Fruit fly (Drosophila melanogaster) whole organism, embryonic: ENCODE results near the gene Der-2.

Source experiments
- CG10654 ChIP-seq: fragments of 200-800 bp; sonication (Bioruptor generic); optimal IDR thresholded peaks from 2 replicates; lab custom pipeline; 2016; ENCODE audit warnings: missing biosample characterization, missing genetic modification characterization
- CG10959 ChIP-seq: fragments of 200-800 bp; sonication (Bioruptor generic); IDR thresholded peaks from 2 replicates; pipeline ENCODE4 v1.3.6; 2022; ENCODE audit warnings: missing biosample characterization, missing genetic modification characterization
- CG11560 ChIP-seq: fragments of 200-800 bp; sonication (Bioruptor generic); IDR thresholded peaks from 3 replicates; pipeline ENCODE4 v1.3.6; 2022; ENCODE audit warnings: missing biosample characterization, missing genetic modification characterization
- CG12659 ChIP-seq: fragments of 200-800 bp; sonication (Bioruptor generic); optimal IDR thresholded peaks from 3 replicates; lab custom pipeline; 2017; ENCODE audit warnings: mild to moderate bottlenecking, missing biosample characterization, missing genetic modification reagents, missing genetic modification characterization
- CG13894 ChIP-seq: fragments of 200-800 bp; sonication (Bioruptor generic); optimal IDR thresholded peaks from 3 replicates; lab custom pipeline; 2018; ENCODE audit warnings: missing biosample characterization, mild to moderate bottlenecking, missing genetic modification characterization, moderate library complexity
- CG14860 ChIP-seq: fragments of 200-800 bp; sonication (Bioruptor generic); IDR thresholded peaks from 3 replicates; pipeline ENCODE4 v1.3.6; 2022; ENCODE audit warnings: missing biosample characterization, missing genetic modification characterization; ENCODE audit not compliant: partially characterized antibody
- CG15073 ChIP-seq: fragments of 200-800 bp; sonication (Bioruptor generic); optimal IDR thresholded peaks from 2 replicates; lab custom pipeline; 2016; ENCODE audit warnings: missing biosample characterization, missing genetic modification characterization
- CG1529 ChIP-seq: fragments of 200-800 bp; sonication (Bioruptor generic); optimal IDR thresholded peaks from 3 replicates; lab custom pipeline; 2018; ENCODE audit warnings: missing biosample characterization, missing genetic modification characterization
- CG1602 ChIP-seq: fragments of 200-800 bp; sonication (Bioruptor generic); optimal IDR thresholded peaks from 3 replicates; lab custom pipeline; 2016; ENCODE audit warnings: missing biosample characterization, missing genetic modification characterization
- CG1647 ChIP-seq: fragments of 200-800 bp; sonication (Bioruptor generic); optimal IDR thresholded peaks from 3 replicates; lab custom pipeline; 2016; ENCODE audit warnings: missing biosample characterization, missing genetic modification characterization
- CG1832 ChIP-seq: fragments of 200-800 bp; sonication (Bioruptor generic); optimal IDR thresholded peaks from 2 replicates; lab custom pipeline; 2017; ENCODE audit warnings: missing biosample characterization, mild to moderate bottlenecking, missing genetic modification characterization, inconsistent platforms
- CG34224 ChIP-seq: fragments of 200-800 bp; sonication (Bioruptor generic); IDR thresholded peaks from 3 replicates; pipeline ENCODE4 v1.3.6; 2022; ENCODE audit warnings: missing biosample characterization, missing genetic modification characterization; ENCODE audit not compliant: partially characterized antibody
- CG3995 ChIP-seq: fragments of 200-800 bp; sonication (Bioruptor generic); optimal IDR thresholded peaks from 3 replicates; lab custom pipeline; 2016; ENCODE audit warnings: missing biosample characterization, missing genetic modification characterization
- CG4707 ChIP-seq: fragments of 200-800 bp; sonication (Bioruptor generic); optimal IDR thresholded peaks from 2 replicates; lab custom pipeline; 2018; ENCODE audit warnings: missing biosample characterization, mild to moderate bottlenecking, missing genetic modification characterization, moderate library complexity
- CG5245 ChIP-seq: fragments of 200-800 bp; sonication (Bioruptor generic); optimal IDR thresholded peaks from 3 replicates; lab custom pipeline; 2016; ENCODE audit warnings: missing biosample characterization, missing genetic modification characterization
- CG8478 ChIP-seq: fragments of >200 bp; optimal IDR thresholded peaks from 2 replicates; lab custom pipeline; 2018
- CG8765 ChIP-seq: fragments of 200-800 bp; sonication (Bioruptor generic); IDR thresholded peaks from 2 replicates; pipeline ENCODE4 v1.3.6; 2022; ENCODE audit warnings: missing biosample characterization, missing genetic modification characterization
- D19A ChIP-seq: fragments of 200-800 bp; optimal IDR thresholded peaks from 3 replicates; lab custom pipeline; 2019; ENCODE audit warnings: missing biosample characterization, mild to moderate bottlenecking, missing genetic modification characterization, moderate library complexity
- Dad ChIP-seq: fragments of 200-800 bp; sonication (Bioruptor generic); optimal IDR thresholded peaks from 3 replicates; lab custom pipeline; 2016; ENCODE audit warnings: missing biosample characterization, missing genetic modification characterization
- Deaf1 ChIP-seq: fragments of 200-800 bp; optimal IDR thresholded peaks from 3 replicates; lab custom pipeline; 2019; ENCODE audit warnings: missing biosample characterization, mild to moderate bottlenecking, missing genetic modification characterization, moderate library complexity
- Dp ChIP-seq: fragments of 200-800 bp; sonication (Bioruptor generic); optimal IDR thresholded peaks from 2 replicates; lab custom pipeline; 2018; ENCODE audit warnings: missing biosample characterization, mild to moderate bottlenecking, missing genetic modification characterization, moderate library complexity
- Drgx ChIP-seq: fragments of 200-800 bp; sonication (Bioruptor generic); IDR thresholded peaks from 2 replicates; pipeline ENCODE4 v1.3.6; 2022; ENCODE audit warnings: missing biosample characterization, missing genetic modification characterization
- Ets65A ChIP-seq: fragments of 200-800 bp; sonication (Bioruptor generic); peaks from one replicate; lab custom pipeline; 2016; ENCODE audit warnings: missing biosample characterization, missing genetic modification characterization
- Fer3 ChIP-seq: fragments of 200-800 bp; sonication (Bioruptor generic); optimal IDR thresholded peaks from 2 replicates; lab custom pipeline; 2018; ENCODE audit warnings: missing biosample characterization, mild to moderate bottlenecking, missing genetic modification characterization, moderate library complexity
- GATAe ChIP-seq: fragments of 200-800 bp; sonication (Bioruptor generic); conservative IDR thresholded peaks from 2 replicates; pipeline ENCODE4 v1.3.6; 2022; ENCODE audit warnings: missing biosample characterization, missing genetic modification characterization
- Hr51 ChIP-seq, 2 experiments: fragments of 200-800 bp; sonication (Bioruptor generic); optimal IDR thresholded peaks; 2 replicates in 1 of 2; 3 replicates in 1 of 2; lab custom pipeline; 2016 to 2018; ENCODE audit warnings: missing biosample characterization in 2 of 2, missing genetic modification characterization in 2 of 2, mild to moderate bottlenecking in 1 of 2, moderate library complexity in 1 of 2
- Lpt ChIP-seq: fragments of >200 bp; optimal IDR thresholded peaks from 2 replicates; lab custom pipeline; 2018; ENCODE audit warnings: missing biosample characterization, missing genetic modification characterization
- MESR4 ChIP-seq: fragments of 200-800 bp; sonication (Bioruptor generic); optimal IDR thresholded peaks from 2 replicates; lab custom pipeline; 2018; ENCODE audit warnings: missing biosample characterization, mild to moderate bottlenecking, missing genetic modification characterization, moderate library complexity
- Med ChIP-seq: fragments of 200-800 bp; sonication (Bioruptor generic); peaks from one replicate; lab custom pipeline; 2016; ENCODE audit warnings: missing biosample characterization, missing genetic modification characterization, mild to moderate bottlenecking, inconsistent platforms, moderate library complexity
- Spps ChIP-seq: fragments of 200-800 bp; sonication (Bioruptor generic); optimal IDR thresholded peaks from 2 replicates; lab custom pipeline; 2018; ENCODE audit warnings: missing biosample characterization, mild to moderate bottlenecking, missing genetic modification characterization
- ac ChIP-seq: fragments of 200-800 bp; sonication (Bioruptor generic); optimal IDR thresholded peaks from 3 replicates; lab custom pipeline; 2017; ENCODE audit warnings: missing biosample characterization, mild to moderate bottlenecking, missing genetic modification characterization
- al ChIP-seq: fragments of 200-800 bp; sonication (Bioruptor generic); IDR thresholded peaks from 2 replicates; pipeline ENCODE4 v1.3.6; 2022; ENCODE audit warnings: missing biosample characterization, missing genetic modification characterization
- ash1 ChIP-seq: fragments of 200-800 bp; sonication (Bioruptor generic); optimal IDR thresholded peaks from 2 replicates; lab custom pipeline; 2018; ENCODE audit warnings: missing biosample characterization, mild to moderate bottlenecking, missing genetic modification characterization
- cas ChIP-seq: fragments of 200-800 bp; sonication (Bioruptor generic); IDR thresholded peaks from 2 replicates; pipeline ENCODE4 v1.3.6; 2022; ENCODE audit warnings: missing biosample characterization, missing genetic modification characterization
- crol ChIP-seq: fragments of 200-800 bp; sonication (Bioruptor generic); IDR thresholded peaks from 2 replicates; pipeline ENCODE4 v1.3.6; 2022; ENCODE audit warnings: missing biosample characterization, missing genetic modification characterization
- crp ChIP-seq, 2 experiments: fragments of 200-800 bp; sonication (Bioruptor generic); optimal IDR thresholded peaks; 2 replicates in 1 of 2; 3 replicates in 1 of 2; lab custom pipeline; 2017; ENCODE audit warnings: missing biosample characterization in 2 of 2, missing genetic modification characterization in 2 of 2, mild to moderate bottlenecking in 1 of 2, moderate library complexity in 1 of 2
- fru ChIP-seq: fragments of >200 bp; optimal IDR thresholded peaks from 2 replicates; lab custom pipeline; 2017
- gce ChIP-seq: fragments of 200-800 bp; sonication (Bioruptor generic); IDR thresholded peaks from 3 replicates; pipeline ENCODE4 v1.3.6; 2022; ENCODE audit warnings: missing biosample characterization, missing genetic modification characterization
- inv ChIP-seq: fragments of 200-800 bp; sonication (Bioruptor generic); IDR thresholded peaks from 2 replicates; pipeline ENCODE4 v1.3.6; 2022; ENCODE audit warnings: missing biosample characterization, missing genetic modification characterization; ENCODE audit not compliant: partially characterized antibody
- jing ChIP-seq: fragments of 200-800 bp; sonication (Bioruptor generic); optimal IDR thresholded peaks from 2 replicates; lab custom pipeline; 2018; ENCODE audit warnings: missing biosample characterization, mild to moderate bottlenecking, missing genetic modification characterization
- lab ChIP-seq: fragments of 200-800 bp; sonication (Bioruptor generic); optimal IDR thresholded peaks from 3 replicates; lab custom pipeline; 2017; ENCODE audit warnings: missing biosample characterization, missing genetic modification characterization, mild to moderate bottlenecking, moderate library complexity, missing genetic modification reagents
- lmd ChIP-seq: fragments of 200-800 bp; sonication (Bioruptor generic); IDR thresholded peaks from 2 replicates; pipeline ENCODE4 v1.3.6; 2022; ENCODE audit warnings: missing biosample characterization, missing genetic modification characterization
- nerfin-1 ChIP-seq: fragments of 200-800 bp; sonication (Bioruptor generic); optimal IDR thresholded peaks from 3 replicates; lab custom pipeline; 2019; ENCODE audit warnings: missing biosample characterization, mild to moderate bottlenecking, missing genetic modification characterization, moderate library complexity
- prd ChIP-seq, 3 experiments: fragments of >200 bp in 2 of 3; fragments of 200-800 bp in 1 of 3; sonication (Bioruptor generic) in 1 of 3; optimal IDR thresholded peaks in 2 of 3; IDR thresholded peaks in 1 of 3; 2 replicates in 2 of 3; 3 replicates in 1 of 3; pipeline versions ENCODE4 v1.3.6 to Lab custom; 2017 to 2022; ENCODE audit warnings: missing biosample characterization in 1 of 3, missing genetic modification characterization in 1 of 3
- rib ChIP-seq: fragments of 200-800 bp; sonication (Bioruptor generic); IDR thresholded peaks from 2 replicates; pipeline ENCODE4 v1.3.6; 2022; ENCODE audit warnings: missing biosample characterization, missing genetic modification characterization
- row ChIP-seq: fragments of 200-800 bp; sonication (Bioruptor generic); IDR thresholded peaks from 3 replicates; pipeline ENCODE4 v1.3.6; 2022; ENCODE audit warnings: missing biosample characterization, missing genetic modification characterization
- salm ChIP-seq: fragments of 200-800 bp; sonication (Bioruptor generic); optimal IDR thresholded peaks from 2 replicates; lab custom pipeline; 2018; ENCODE audit warnings: missing biosample characterization, mild to moderate bottlenecking, missing genetic modification characterization
- sens ChIP-seq: fragments of 200-800 bp; sonication (Bioruptor generic); peaks from one replicate; lab custom pipeline; 2016; ENCODE audit warnings: missing biosample characterization, missing genetic modification characterization
- slou ChIP-seq: fragments of 200-800 bp; sonication (Bioruptor generic); optimal IDR thresholded peaks from 3 replicates; lab custom pipeline; 2016; ENCODE audit warnings: missing biosample characterization, missing genetic modification characterization
- stc ChIP-seq: fragments of 200-800 bp; sonication (Bioruptor generic); IDR thresholded peaks from 2 replicates; pipeline ENCODE4 v1.3.6; 2022; ENCODE audit warnings: missing biosample characterization, missing genetic modification characterization

The Der-2 gene

dm6 chr3R:16477033-16477432 lies 7.0 kb downstream of the Der-2 start, which contains the start of gene Gyc89Db:
Gene Gyc89Db, plus strand, starts transcription at chr3R:16477110.
- TF ChIP-seq Ets65A (GFP tag; lab: Kevin White, UChicago) (peak; percentile 68), salm (tag; lab: Kevin White, UChicago) (no peak), Deaf1 (tag; lab: Kevin White, UChicago) (peak; percentile 92), ac (no peak), CG8478 (lab: Kevin White, UChicago) (peak; percentile 8), Med (peak; percentile 37), CG13894 (tag; lab: Kevin White, UChicago) (peak; percentile 65)
- TF ChIP-seq, all 482 proteins: peak for 5

- TF ChIP-seq CG1647 (GFP tag; lab: Kevin White, UChicago) (no peak), Fer3 (peak; percentile 43), gce (GFP tag; lab: Robert Waterston, UW) (no peak), slou (no peak), rib (GFP tag; lab: Robert Waterston, UW) (no peak), CG11560 (tag; lab: Robert Waterston, UW) (no peak), stc (GFP tag; lab: Robert Waterston, UW) (no peak), row (peak; percentile 54; the same call in 2 of the 3 replicates), CG1832 (GFP tag; lab: Kevin White, UChicago) (no peak), CG15073 (GFP tag; lab: Kevin White, UChicago) (no peak), Lpt (GFP tag; lab: Kevin White, UChicago) (no peak), crol (GFP tag; lab: Robert Waterston, UW) (no peak), sens (GFP tag; lab: Kevin White, UChicago) (peak; percentile 83), cas (GFP tag; lab: Robert Waterston, UW) (no peak), CG14860 (GFP tag; lab: Robert Waterston, UW) (no peak), CG4707 (GFP tag; lab: Kevin White, UChicago) (no peak), CG5245 (GFP tag; lab: Kevin White, UChicago) (no peak), CG8765 (no peak), MESR4 (no peak), Drgx (GFP tag; lab: Robert Waterston, UW) (no peak), al (GFP tag; lab: Robert Waterston, UW) (no peak), prd (optimal IDR thresholded peaks at IDR 0.05; lab: Kevin White, UChicago) (no peak), prd (GFP tag; IDR thresholded peaks at IDR 0.05; lab: Robert Waterston, UW) (peak; percentile 19; the same call in 1 of the 3 replicates), Spps (tag; lab: Kevin White, UChicago) (no peak), CG3995 (GFP tag; lab: Kevin White, UChicago) (no peak), lmd (GFP tag; lab: Robert Waterston, UW) (no peak), Dp (no peak), fru (no peak), inv (GFP tag; lab: Robert Waterston, UW) (no peak), nerfin-1 (tag; lab: Kevin White, UChicago) (no peak), CG1529 (no peak), CG10959 (GFP tag; lab: Robert Waterston, UW) (no peak), ash1 (no peak), CG10654 (GFP tag; lab: Kevin White, UChicago) (no peak), D19A (tag; lab: Kevin White, UChicago) (peak; percentile 34), Hr51 (GFP tag; optimal IDR thresholded peaks at IDR 0.05; lab: Kevin White, UChicago) (peak in 1 of 2 experiments; percentile 37), lab (GFP tag; lab: Kevin White, UChicago) (peak; percentile 68), crp (GFP tag; optimal IDR thresholded peaks at IDR 0.05; lab: Kevin White, UChicago) (no peak), CG12659 (GFP tag; lab: Kevin White, UChicago) (peak; percentile 23), Dad (no peak), GATAe (GFP tag; lab: Robert Waterston, UW) (no peak), CG1602 (GFP tag; lab: Kevin White, UChicago) (no peak), jing (no peak), CG34224 (GFP tag; lab: Robert Waterston, UW) (no peak)
Observed at dm6 chr3R:16476472-16476871, 7.6 kb downstream of the Der-2 start.
